Worm (Caenorhabditis elegans): ENCODE data around the gene F56A8.4.

DNA sequence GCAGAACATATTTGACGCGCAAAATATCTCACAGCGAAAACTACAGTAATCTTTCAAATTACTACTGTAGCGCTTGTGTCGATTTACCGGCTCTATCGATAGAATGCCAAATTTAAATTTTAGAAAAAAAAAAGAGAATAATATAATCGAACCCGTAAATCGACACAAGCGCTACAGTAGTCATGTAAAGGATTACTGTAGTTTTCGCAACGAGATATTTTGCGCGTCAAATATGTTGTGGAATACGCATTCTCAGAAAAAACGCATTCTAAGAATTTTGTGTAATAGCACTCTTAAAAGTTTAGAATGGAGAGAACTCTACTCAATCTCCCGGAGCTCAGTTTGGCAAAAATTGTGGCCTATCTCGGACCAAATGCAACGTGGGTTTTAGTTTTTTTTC, 2.5 kb downstream of the F56A8.4 start, which contains the start of gene F56A8.5:
- no peak for TF ChIP-seq zag-1 (tag; optimal IDR thresholded peaks at IDR 0.05)
- TF ChIP-seq hlh-4 (tag; optimal IDR thresholded peaks at IDR 0.05) = no peak
- no peak for TF ChIP-seq mab-9 (GFP tag; IDR thresholded peaks at IDR 0.05)
- TF ChIP-seq nhr-90 (tag; optimal IDR thresholded peaks at IDR 0.05; ENCODE audit: poor library complexity) = no peak
